Fruit fly (Drosophila melanogaster) whole organism, embryonic: ENCODE results near the gene CG13605.

ENCODE experiments used
- Ada2b ChIP-seq: fragments of 200-800 bp; sonication (Bioruptor generic); IDR thresholded peaks from 2 replicates; pipeline ENCODE4 v1.3.6; 2022; ENCODE audit warnings: missing biosample characterization, missing genetic modification characterization
- Aef1 ChIP-seq: fragments of 200-800 bp; sonication (Bioruptor generic); IDR thresholded peaks from 3 replicates; pipeline ENCODE4 v1.3.6; 2022; ENCODE audit warnings: missing biosample characterization, missing genetic modification characterization
- Antp ChIP-seq: fragments of 200-800 bp; sonication (Bioruptor generic); optimal IDR thresholded peaks from 3 replicates; lab custom pipeline; 2016; ENCODE audit warnings: missing biosample characterization, missing genetic modification characterization
- BtbVII ChIP-seq: fragments of 200-800 bp; sonication (Bioruptor generic); optimal IDR thresholded peaks from 3 replicates; lab custom pipeline; 2017; ENCODE audit warnings: missing biosample characterization, mild to moderate bottlenecking, missing genetic modification characterization
- CG10147 ChIP-seq: fragments of 200-800 bp; sonication (Bioruptor generic); optimal IDR thresholded peaks from 2 replicates; lab custom pipeline; 2019; ENCODE audit warnings: missing biosample characterization, mild to moderate bottlenecking, missing genetic modification characterization, moderate library complexity
- CG10565 ChIP-seq: fragments of 200-800 bp; sonication (Bioruptor generic); optimal IDR thresholded peaks from 3 replicates; lab custom pipeline; 2016; ENCODE audit warnings: missing biosample characterization, mild to moderate bottlenecking, missing genetic modification characterization
- CG11695 ChIP-seq: fragments of 200-800 bp; sonication (Bioruptor generic); IDR thresholded peaks from 3 replicates; pipeline ENCODE4 v1.3.6; 2022; ENCODE audit warnings: missing biosample characterization, missing genetic modification characterization
- CG12219 ChIP-seq: fragments of 200-800 bp; sonication (Bioruptor generic); optimal IDR thresholded peaks from 3 replicates; lab custom pipeline; 2018; ENCODE audit warnings: missing biosample characterization, mild to moderate bottlenecking, missing genetic modification characterization
- CG1233 ChIP-seq: fragments of 200-800 bp; sonication (Bioruptor generic); optimal IDR thresholded peaks from 4 replicates; lab custom pipeline; 2018; ENCODE audit warnings: missing biosample characterization, mild to moderate bottlenecking, missing genetic modification characterization
- CG12391 ChIP-seq: fragments of 200-800 bp; sonication (Bioruptor generic); optimal IDR thresholded peaks from 3 replicates; lab custom pipeline; 2018; ENCODE audit warnings: missing biosample characterization, mild to moderate bottlenecking, missing genetic modification characterization, moderate library complexity
- CG14860 ChIP-seq: fragments of 200-800 bp; sonication (Bioruptor generic); IDR thresholded peaks from 3 replicates; pipeline ENCODE4 v1.3.6; 2022; ENCODE audit warnings: missing biosample characterization, missing genetic modification characterization; ENCODE audit not compliant: partially characterized antibody
- CG15269 ChIP-seq: fragments of 200-800 bp; sonication (Bioruptor generic); optimal IDR thresholded peaks from 2 replicates; lab custom pipeline; 2018; ENCODE audit warnings: missing biosample characterization, mild to moderate bottlenecking, missing genetic modification characterization, moderate library complexity
- CG16863 ChIP-seq: fragments of 200-800 bp; sonication (Bioruptor generic); optimal IDR thresholded peaks from 3 replicates; lab custom pipeline; 2016; ENCODE audit warnings: missing biosample characterization, missing genetic modification characterization
- CG17359 ChIP-seq: fragments of 200-800 bp; sonication (Bioruptor generic); optimal IDR thresholded peaks from 3 replicates; lab custom pipeline; 2018; ENCODE audit warnings: missing biosample characterization, mild to moderate bottlenecking, missing genetic modification characterization, moderate library complexity
- CG17385 ChIP-seq: fragments of 200-800 bp; sonication (Bioruptor generic); optimal IDR thresholded peaks from 3 replicates; lab custom pipeline; 2018; ENCODE audit warnings: missing biosample characterization, mild to moderate bottlenecking, missing genetic modification characterization
- CG17612 ChIP-seq: fragments of 200-800 bp; sonication (Bioruptor generic); IDR thresholded peaks from 2 replicates; pipeline ENCODE4 v1.3.6; 2022; ENCODE audit warnings: missing biosample characterization, missing genetic modification characterization
- CG18011 ChIP-seq: fragments of 200-800 bp; sonication (Bioruptor generic); optimal IDR thresholded peaks from 2 replicates; lab custom pipeline; 2017; ENCODE audit warnings: missing biosample characterization, missing genetic modification characterization, mild to moderate bottlenecking, moderate library complexity, missing genotype
- CG18599 ChIP-seq: fragments of 200-800 bp; sonication (Bioruptor generic); optimal IDR thresholded peaks from 3 replicates; lab custom pipeline; 2017; ENCODE audit warnings: missing biosample characterization, missing genetic modification characterization, mild to moderate bottlenecking, moderate library complexity, missing genetic modification reagents
- CG2129 ChIP-seq: fragments of 200-800 bp; sonication (Bioruptor generic); IDR thresholded peaks from 2 replicates; pipeline ENCODE4 v1.3.6; 2022; ENCODE audit warnings: missing biosample characterization, missing genetic modification characterization; ENCODE audit not compliant: partially characterized antibody
- CG30403 ChIP-seq: fragments of 200-800 bp; sonication (Bioruptor generic); optimal IDR thresholded peaks from 3 replicates; lab custom pipeline; 2016; ENCODE audit warnings: missing biosample characterization, missing genetic modification characterization
- CG31365 ChIP-seq: fragments of 200-800 bp; sonication (Bioruptor generic); optimal IDR thresholded peaks from 2 replicates; lab custom pipeline; 2018; ENCODE audit warnings: missing biosample characterization, mild to moderate bottlenecking, missing genetic modification characterization
- CG31388 ChIP-seq: fragments of 200-800 bp; sonication (Bioruptor generic); optimal IDR thresholded peaks from 2 replicates; lab custom pipeline; 2016; ENCODE audit warnings: missing biosample characterization, missing genetic modification characterization
- CG3726 ChIP-seq: fragments of 200-800 bp; sonication (Bioruptor generic); IDR thresholded peaks from 3 replicates; pipeline ENCODE4, ENCODE4 v1.3.6; 2022; ENCODE audit warnings: missing biosample characterization, missing genetic modification characterization
- CG4360 ChIP-seq: fragments of 200-800 bp; sonication (Bioruptor generic); IDR thresholded peaks from 2 replicates; pipeline ENCODE4 v1.3.6; 2022; ENCODE audit warnings: missing biosample characterization, missing genetic modification characterization
- CG4404 ChIP-seq: fragments of 200-800 bp; sonication (Bioruptor generic); IDR thresholded peaks from 2 replicates; pipeline ENCODE4 v1.3.6; 2022; ENCODE audit warnings: missing biosample characterization, missing genetic modification characterization
- CG4424 ChIP-seq: fragments of 200-800 bp; sonication (Bioruptor generic); optimal IDR thresholded peaks from 3 replicates; lab custom pipeline; 2016; ENCODE audit warnings: missing biosample characterization, missing genetic modification characterization
- CG7556 ChIP-seq: fragments of 200-800 bp; sonication (Bioruptor generic); optimal IDR thresholded peaks from 2 replicates; lab custom pipeline; 2017; ENCODE audit warnings: missing biosample characterization, mild to moderate bottlenecking, missing genetic modification characterization
- HLH4C ChIP-seq: fragments of 200-800 bp; sonication (Bioruptor generic); IDR thresholded peaks from 3 replicates; pipeline ENCODE4 v1.3.6; 2022; ENCODE audit warnings: missing biosample characterization, missing genetic modification characterization; ENCODE audit not compliant: partially characterized antibody
- MESR4 ChIP-seq: fragments of 200-800 bp; sonication (Bioruptor generic); optimal IDR thresholded peaks from 2 replicates; lab custom pipeline; 2018; ENCODE audit warnings: missing biosample characterization, mild to moderate bottlenecking, missing genetic modification characterization, moderate library complexity
- Side ChIP-seq: fragments of 200-800 bp; sonication (Bioruptor generic); optimal IDR thresholded peaks from 2 replicates; lab custom pipeline; 2016; ENCODE audit warnings: missing biosample characterization, missing genetic modification characterization
- Vsx1 ChIP-seq: fragments of 200-800 bp; sonication (Bioruptor generic); optimal IDR thresholded peaks from 2 replicates; lab custom pipeline; 2017; ENCODE audit warnings: missing biosample characterization, mild to moderate bottlenecking, missing genetic modification characterization, missing genetic modification reagents
- ap ChIP-seq: fragments of 200-800 bp; sonication (Bioruptor generic); IDR thresholded peaks from 2 replicates; pipeline ENCODE4 v1.3.6; 2022; ENCODE audit warnings: missing biosample characterization, missing genetic modification characterization
- bab2 ChIP-seq: fragments of 200-800 bp; sonication (Bioruptor generic); optimal IDR thresholded peaks from 2 replicates; lab custom pipeline; 2016; ENCODE audit warnings: missing biosample characterization, missing genetic modification characterization
- btn ChIP-seq: fragments of 200-800 bp; sonication (Bioruptor generic); optimal IDR thresholded peaks from 2 replicates; lab custom pipeline; 2016; ENCODE audit warnings: missing biosample characterization, missing genetic modification characterization
- dm ChIP-seq: fragments of 200-800 bp; sonication (Bioruptor generic); optimal IDR thresholded peaks from 3 replicates; lab custom pipeline; 2016; ENCODE audit warnings: missing biosample characterization, missing genetic modification characterization
- ewg ChIP-seq: fragments of 200-800 bp; sonication (Bioruptor generic); optimal IDR thresholded peaks from 3 replicates; lab custom pipeline; 2017; ENCODE audit warnings: mild to moderate bottlenecking, missing biosample characterization, missing genetic modification reagents, missing genetic modification characterization
- gcm ChIP-seq: fragments of 200-800 bp; sonication (Bioruptor generic); optimal IDR thresholded peaks from 2 replicates; lab custom pipeline; 2019; ENCODE audit warnings: missing biosample characterization, mild to moderate bottlenecking, missing genetic modification characterization, moderate library complexity
- gem ChIP-seq: fragments of 200-800 bp; sonication (Bioruptor generic); optimal IDR thresholded peaks from 2 replicates; lab custom pipeline; 2019; ENCODE audit warnings: missing biosample characterization, mild to moderate bottlenecking, missing genetic modification characterization, moderate library complexity
- grn ChIP-seq: fragments of 200-800 bp; sonication (Bioruptor generic); optimal IDR thresholded peaks from 3 replicates; lab custom pipeline; 2017; ENCODE audit warnings: missing biosample characterization, missing genetic modification characterization
- hth ChIP-seq: fragments of >200 bp; optimal IDR thresholded peaks from 2 replicates; lab custom pipeline; 2017; ENCODE audit warnings: inconsistent platforms
- klu ChIP-seq: fragments of 200-800 bp; sonication (Bioruptor generic); IDR thresholded peaks from 2 replicates; pipeline ENCODE4 v1.3.6; 2022; ENCODE audit warnings: missing biosample characterization, missing genetic modification characterization
- mam ChIP-seq: fragments of 200-800 bp; sonication (Bioruptor generic); optimal IDR thresholded peaks from 3 replicates; lab custom pipeline; 2016; ENCODE audit warnings: missing biosample characterization, missing genetic modification characterization
- mld ChIP-seq: fragments of 200-800 bp; sonication (Bioruptor generic); IDR thresholded peaks from 3 replicates; pipeline ENCODE4 v1.3.6; 2022; ENCODE audit warnings: missing biosample characterization, missing genetic modification characterization; ENCODE audit not compliant: partially characterized antibody
- nmo ChIP-seq: fragments of 200-800 bp; sonication (Bioruptor generic); optimal IDR thresholded peaks from 2 replicates; lab custom pipeline; 2018; ENCODE audit warnings: missing biosample characterization, mild to moderate bottlenecking, missing genetic modification characterization, moderate library complexity
- pros ChIP-seq: fragments of 200-800 bp; sonication (Bioruptor generic); optimal IDR thresholded peaks from 3 replicates; lab custom pipeline; 2019; ENCODE audit warnings: missing biosample characterization, mild to moderate bottlenecking, missing genetic modification characterization, moderate library complexity
- sim ChIP-seq: fragments of 200-800 bp; sonication (Bioruptor generic); IDR thresholded peaks from 2 replicates; pipeline ENCODE4 v1.3.6; 2022; ENCODE audit warnings: missing biosample characterization, missing genetic modification characterization
- sob ChIP-seq: fragments of 200-800 bp; sonication (Bioruptor generic); IDR thresholded peaks from 2 replicates; pipeline ENCODE4 v1.3.6; 2022; ENCODE audit warnings: missing biosample characterization, missing genetic modification characterization
- stc ChIP-seq: fragments of 200-800 bp; sonication (Bioruptor generic); IDR thresholded peaks from 2 replicates; pipeline ENCODE4 v1.3.6; 2022; ENCODE audit warnings: missing biosample characterization, missing genetic modification characterization
- tap ChIP-seq: fragments of 200-800 bp; optimal IDR thresholded peaks from 3 replicates; lab custom pipeline; 2019; ENCODE audit warnings: missing biosample characterization, mild to moderate bottlenecking, missing genetic modification characterization, moderate library complexity
- tin ChIP-seq: fragments of 200-800 bp; sonication (Bioruptor generic); optimal IDR thresholded peaks from 3 replicates; lab custom pipeline; 2016; ENCODE audit warnings: missing biosample characterization, missing genetic modification characterization
- zen ChIP-seq: fragments of 200-800 bp; sonication (Bioruptor generic); optimal IDR thresholded peaks from 3 replicates; lab custom pipeline; 2018; ENCODE audit warnings: missing biosample characterization, mild to moderate bottlenecking, missing genetic modification characterization, moderate library complexity

The CG13605 gene

dm6 chr3R:24106059-24106631, 6.0 kb downstream of the CG13605 start (continued):
- no peak for TF ChIP-seq CG31388 (GFP tag; lab: Kevin White, UChicago)
- no peak for TF ChIP-seq CG17612 (GFP tag; lab: Robert Waterston, UW)
- TF ChIP-seq CG18011 = peak; percentile 64
- TF ChIP-seq gcm (GFP tag; lab: Kevin White, UChicago) = peak; percentile 51
- TF ChIP-seq CG4360 = no peak
- peak; percentile 13 for TF ChIP-seq nmo (GFP tag; lab: Kevin White, UChicago)
- TF ChIP-seq CG3726 (GFP tag; lab: Robert Waterston, UW) = no peak
- TF ChIP-seq hth = no peak
- no peak for TF ChIP-seq klu (GFP tag; lab: Robert Waterston, UW)
- TF ChIP-seq Ada2b (GFP tag; lab: Robert Waterston, UW) = no peak
- no peak for TF ChIP-seq sim (GFP tag; lab: Robert Waterston, UW)
- TF ChIP-seq CG18599 (GFP tag; lab: Kevin White, UChicago) = peak; percentile 76
- TF ChIP-seq CG12219 (GFP tag; lab: Kevin White, UChicago) = peak; percentile 10
- TF ChIP-seq CG12391 = peak; percentile 57
- no peak for TF ChIP-seq HLH4C (GFP tag; lab: Robert Waterston, UW)
- peak; percentile 47 for TF ChIP-seq tap
- no peak for TF ChIP-seq CG16863 (GFP tag; lab: Kevin White, UChicago)
- peak; percentile 36 for TF ChIP-seq CG31365 (tag; lab: Kevin White, UChicago)
- TF ChIP-seq CG17359 (tag; lab: Kevin White, UChicago) = peak; percentile 65
- TF ChIP-seq CG2129 (GFP tag; lab: Robert Waterston, UW) = no peak
- TF ChIP-seq CG14860 (GFP tag; lab: Robert Waterston, UW) = no peak
- TF ChIP-seq CG15269 (tag; lab: Kevin White, UChicago) = peak; percentile 59
- TF ChIP-seq mld (GFP tag; lab: Robert Waterston, UW) = no peak
- no peak for TF ChIP-seq btn
- TF ChIP-seq Side (GFP tag; lab: Kevin White, UChicago) = peak; percentile 26
- TF ChIP-seq sob (GFP tag; lab: Robert Waterston, UW) = no peak
- TF ChIP-seq Vsx1 = no peak
- TF ChIP-seq pros = no peak
- TF ChIP-seq dm (GFP tag; lab: Kevin White, UChicago) = no peak
- peak; percentile 62 for TF ChIP-seq CG30403 (GFP tag; lab: Kevin White, UChicago)
- peak; percentile 51 for TF ChIP-seq gem (tag; lab: Kevin White, UChicago)
- no peak for TF ChIP-seq grn (GFP tag; lab: Kevin White, UChicago)
- TF ChIP-seq CG17385 (GFP tag; lab: Kevin White, UChicago) = peak; percentile 75
- TF ChIP-seq CG10565 = no peak
- TF ChIP-seq CG1233 (GFP tag; lab: Kevin White, UChicago) = no peak
- TF ChIP-seq CG7556 = peak; percentile 34
- TF ChIP-seq bab2 (GFP tag; lab: Kevin White, UChicago) = no peak
- peak; percentile 64 for TF ChIP-seq BtbVII
- no peak for TF ChIP-seq CG4404
- no peak for TF ChIP-seq CG11695
- no peak for TF ChIP-seq ap
- peak; percentile 84 for TF ChIP-seq ewg (GFP tag; lab: Kevin White, UChicago)
- TF ChIP-seq stc = no peak
- TF ChIP-seq Antp = no peak
- TF ChIP-seq MESR4 (GFP tag; lab: Kevin White, UChicago) = peak; percentile 36
- TF ChIP-seq zen = no peak
- peak; percentile 30 for TF ChIP-seq CG10147 (GFP tag; lab: Kevin White, UChicago)
- peak; percentile 24 for TF ChIP-seq mam (GFP tag; lab: Kevin White, UChicago)
- TF ChIP-seq tin = peak; percentile 58
- no peak for TF ChIP-seq Aef1 (GFP tag; lab: Robert Waterston, UW)
- peak; percentile 44 for TF ChIP-seq CG4424
